Worm (Caenorhabditis elegans) whole organism, L1 larva: Measurements from ENCODE around the gene C54D10.4.

Experiments used
- F16B12.6 ChIP-seq: fragments of 150-350 bp; optimal IDR thresholded peaks from 2 replicates; lab custom pipeline; 2014; ENCODE audit warnings: missing biosample characterization, missing genetic modification characterization
- blmp-1 ChIP-seq: fragments of 150-350 bp; optimal IDR thresholded peaks from 2 replicates; lab custom pipeline; 2014; ENCODE audit warnings: missing biosample characterization, missing genetic modification characterization
- ceh-8 ChIP-seq: fragments of 200-800 bp; sonication (Bioruptor generic); optimal IDR thresholded peaks from 2 replicates; lab custom pipeline; 2018; ENCODE audit warnings: mild to moderate bottlenecking, missing genetic modification characterization, moderate library complexity, missing compliant biosample characterization
- ceh-82 ChIP-seq, 3 experiments: fragments of 150-350 bp in 1 of 3; sonication (generic microtip) in 2 of 3; optimal IDR thresholded peaks; 2 replicates each; lab custom pipeline; 2014 to 2017; ENCODE audit warnings: missing biosample characterization in 3 of 3, missing genetic modification characterization in 3 of 3
- ceh-88 ChIP-seq: fragments of 200-800 bp; sonication (Bioruptor generic); IDR thresholded peaks from 2 replicates; pipeline ENCODE4 v1.3.6; 2022; ENCODE audit warnings: missing genetic modification characterization, missing compliant biosample characterization
- efl-1 ChIP-seq, 4 experiments: fragments of 150-350 bp; optimal IDR thresholded peaks in 3 of 4; peaks in 1 of 4; 1 replicate in 1 of 4; 2 replicates in 3 of 4; lab custom pipeline; 2014; ENCODE audit warnings: missing biosample characterization in 2 of 4, missing genetic modification characterization in 2 of 4, missing genetic modification reagents in 2 of 4
- egl-27 ChIP-seq, 2 experiments: fragments of 150-350 bp in 1 of 2; sonication (generic microtip); optimal IDR thresholded peaks; 3 replicates each; lab custom pipeline; 2017 to 2018; ENCODE audit warnings: missing biosample characterization in 2 of 2, missing genetic modification characterization in 2 of 2, missing genetic modification reagents in 2 of 2
- elt-2 ChIP-seq: sonication (generic microtip); optimal IDR thresholded peaks from 2 replicates; lab custom pipeline; 2016; ENCODE audit warnings: missing genetic modification characterization, mild to moderate bottlenecking, inconsistent platforms, missing compliant biosample characterization, missing genetic modification reagents
- ets-5 ChIP-seq: fragments of 200-800 bp; sonication (Bioruptor generic); IDR thresholded peaks from 2 replicates; pipeline ENCODE4 v1.3.6; 2022; ENCODE audit warnings: missing genetic modification characterization, missing compliant biosample characterization
- fos-1 ChIP-seq: fragments of 150-350 bp; optimal IDR thresholded peaks from 2 replicates; lab custom pipeline; 2014; ENCODE audit warnings: missing biosample characterization, missing genetic modification characterization
- grh-1 ChIP-seq: fragments of 200-800 bp; sonication (Bioruptor generic); IDR thresholded peaks from 2 replicates; pipeline ENCODE4 v1.3.6; 2022; ENCODE audit warnings: missing genetic modification reagents, missing genetic modification characterization, missing compliant biosample characterization
- hlh-4 ChIP-seq: sonication (generic microtip); optimal IDR thresholded peaks from 2 replicates; lab custom pipeline; 2016; ENCODE audit warnings: mild to moderate bottlenecking, missing genetic modification characterization, missing compliant biosample characterization
- irx-1 ChIP-seq: sonication (generic microtip); optimal IDR thresholded peaks from 2 replicates; lab custom pipeline; 2016; ENCODE audit warnings: missing genetic modification characterization, missing compliant biosample characterization
- isw-1 ChIP-seq: fragments of 200-800 bp; sonication (Bioruptor generic); IDR thresholded peaks from 2 replicates; pipeline ENCODE4 v1.3.6; 2022; ENCODE audit warnings: missing genetic modification characterization, missing compliant biosample characterization
- lin-14 ChIP-seq: fragments of 200-800 bp; sonication (Bioruptor generic); optimal IDR thresholded peaks from 2 replicates; lab custom pipeline; 2018; ENCODE audit warnings: mild to moderate bottlenecking, missing genetic modification characterization, moderate library complexity, missing compliant biosample characterization
- lin-15B ChIP-seq: fragments of 150-350 bp; sonication (generic microtip); optimal IDR thresholded peaks from 3 replicates; lab custom pipeline; 2014; ENCODE audit warnings: missing biosample characterization, missing genetic modification characterization
- lin-35 ChIP-seq, 2 experiments: fragments of 150-350 bp; optimal IDR thresholded peaks; 2 replicates each; lab custom pipeline; 2014; ENCODE audit warnings: missing biosample characterization in 2 of 2, missing genetic modification characterization in 2 of 2, missing genetic modification reagents in 2 of 2
- lir-3 ChIP-seq: sonication (generic microtip); optimal IDR thresholded peaks from 2 replicates; lab custom pipeline; 2016; ENCODE audit warnings: mild to moderate bottlenecking, missing genetic modification characterization, moderate library complexity, missing compliant biosample characterization; ENCODE audit not compliant: poor library complexity
- lsy-2 ChIP-seq, 2 experiments: fragments of 150-350 bp; optimal IDR thresholded peaks; 2 replicates each; lab custom pipeline; 2014; ENCODE audit warnings: missing biosample characterization in 2 of 2, missing genetic modification characterization in 2 of 2
- mab-9 ChIP-seq: fragments of 200-800 bp; sonication (Bioruptor generic); IDR thresholded peaks from 2 replicates; pipeline ENCODE4 v1.3.6; 2022; ENCODE audit warnings: missing genetic modification reagents, missing genetic modification characterization, missing compliant biosample characterization
- mdl-1 ChIP-seq, 2 experiments: fragments of 150-350 bp; optimal IDR thresholded peaks; 2 replicates each; lab custom pipeline; 2014 to 2017; ENCODE audit warnings: missing biosample characterization in 2 of 2, missing genetic modification characterization in 2 of 2, inconsistent platforms in 1 of 2
- nhr-11 ChIP-seq: fragments of 150-350 bp; optimal IDR thresholded peaks from 2 replicates; lab custom pipeline; 2014; ENCODE audit warnings: missing biosample characterization, missing genetic modification characterization
- nhr-19 ChIP-seq: fragments of 200-800 bp; sonication (Bioruptor generic); conservative IDR thresholded peaks from 2 replicates; pipeline ENCODE4 v1.3.6; 2022; ENCODE audit warnings: missing genetic modification characterization, missing compliant biosample characterization
- nhr-20 ChIP-seq: sonication (generic microtip); optimal IDR thresholded peaks from 2 replicates; lab custom pipeline; 2016; ENCODE audit warnings: mild to moderate bottlenecking, missing genetic modification characterization, missing compliant biosample characterization
- nhr-28 ChIP-seq: fragments of 150-350 bp; optimal IDR thresholded peaks from 2 replicates; lab custom pipeline; 2014; ENCODE audit warnings: missing biosample characterization, missing genetic modification characterization
- nhr-47 ChIP-seq: sonication (generic microtip); optimal IDR thresholded peaks from 2 replicates; lab custom pipeline; 2016; ENCODE audit warnings: mild to moderate bottlenecking, missing genetic modification characterization, moderate library complexity, missing compliant biosample characterization
- nhr-76 ChIP-seq: sonication (generic microtip); optimal IDR thresholded peaks from 2 replicates; lab custom pipeline; 2017; ENCODE audit warnings: missing biosample characterization, missing genetic modification characterization
- pag-3 ChIP-seq: sonication (generic microtip); optimal IDR thresholded peaks from 2 replicates; lab custom pipeline; 2017; ENCODE audit warnings: missing genetic modification characterization, mild to moderate bottlenecking, missing compliant biosample characterization, antibody characterized with exemption, borderline replicate concordance; ENCODE audit not compliant: insufficient read depth
- pax-3 ChIP-seq: fragments of 200-800 bp; sonication (Bioruptor generic); optimal IDR thresholded peaks from 2 replicates; lab custom pipeline; 2018; ENCODE audit warnings: mild to moderate bottlenecking, missing genetic modification characterization, moderate library complexity, missing compliant biosample characterization
- pqm-1 ChIP-seq: sonication (generic microtip); optimal IDR thresholded peaks from 3 replicates; lab custom pipeline; 2017; ENCODE audit warnings: missing biosample characterization, missing genetic modification characterization
- rnt-1 ChIP-seq: sonication (generic microtip); optimal IDR thresholded peaks from 2 replicates; lab custom pipeline; 2016; ENCODE audit warnings: mild to moderate bottlenecking, missing genetic modification characterization, moderate library complexity, missing compliant biosample characterization
- skn-1 ChIP-seq: fragments of 150-350 bp; optimal IDR thresholded peaks from 2 replicates; lab custom pipeline; 2014; ENCODE audit warnings: missing biosample characterization, missing genetic modification characterization
- sox-4 ChIP-seq: sonication (generic microtip); optimal IDR thresholded peaks from 2 replicates; lab custom pipeline; 2016; ENCODE audit warnings: missing genetic modification characterization, missing compliant biosample characterization
- sptf-1 ChIP-seq: fragments of 150-350 bp; optimal IDR thresholded peaks from 2 replicates; lab custom pipeline; 2014; ENCODE audit warnings: missing biosample characterization, missing genetic modification characterization
- swsn-7 ChIP-seq: sonication (generic microtip); optimal IDR thresholded peaks from 2 replicates; lab custom pipeline; 2016; ENCODE audit warnings: missing genetic modification characterization, missing compliant biosample characterization
- unc-130 ChIP-seq: fragments of 150-350 bp; optimal IDR thresholded peaks from 2 replicates; lab custom pipeline; 2017; ENCODE audit warnings: missing biosample characterization, missing genetic modification characterization, inconsistent platforms
- unc-30 ChIP-seq: sonication (generic microtip); optimal IDR thresholded peaks from 2 replicates; lab custom pipeline; 2017; ENCODE audit warnings: missing biosample characterization, missing genetic modification characterization
- unc-62 ChIP-seq: fragments of 150-350 bp; optimal IDR thresholded peaks from 2 replicates; lab custom pipeline; 2014; ENCODE audit warnings: missing biosample characterization, missing genetic modification reagents, missing genetic modification characterization
- unc-86 ChIP-seq: sonication (generic microtip); optimal IDR thresholded peaks from 2 replicates; lab custom pipeline; 2016; ENCODE audit warnings: missing genetic modification characterization, missing compliant biosample characterization
- vab-15 ChIP-seq: sonication (generic microtip); optimal IDR thresholded peaks from 2 replicates; lab custom pipeline; 2017; ENCODE audit warnings: missing genotype, mild to moderate bottlenecking, missing genetic modification characterization, missing compliant biosample characterization
- zip-4 ChIP-seq: fragments of 200-800 bp; sonication (Bioruptor generic); optimal IDR thresholded peaks from 2 replicates; lab custom pipeline; 2018; ENCODE audit warnings: mild to moderate bottlenecking, missing genetic modification characterization, moderate library complexity, missing compliant biosample characterization
- ztf-11 ChIP-seq, 2 experiments: sonication (generic microtip); optimal IDR thresholded peaks; 2 replicates each; lab custom pipeline; 2016 to 2017; ENCODE audit warnings: missing genetic modification characterization in 2 of 2, missing biosample characterization in 1 of 2, missing compliant biosample characterization in 1 of 2
- ztf-4 ChIP-seq: fragments of 150-350 bp; optimal IDR thresholded peaks from 2 replicates; lab custom pipeline; 2014; ENCODE audit warnings: missing biosample characterization, missing genetic modification characterization

The C54D10.4 gene

ce11 chrV:12465399-12465798, 44.7 kb upstream of the C54D10.4 start (continued):
- TF ChIP-seq lir-3 (tag; lab: Kevin White, UChicago), result peak; percentile 65
- TF ChIP-seq lin-15B (tag; lab: Kevin White, UChicago), result no peak
- peak; percentile 49 for TF ChIP-seq nhr-11 (tag; lab: Kevin White, UChicago)
- TF ChIP-seq pag-3 (tag; lab: Kevin White, UChicago), result no peak
- peak; percentile 80 for TF ChIP-seq blmp-1 (tag; lab: Kevin White, UChicago)
- TF ChIP-seq nhr-28 (tag; lab: Kevin White, UChicago), result no peak
- peak; percentile 92 for TF ChIP-seq swsn-7 (tag; lab: Kevin White, UChicago)
- TF ChIP-seq elt-2 (tag; lab: Kevin White, UChicago), result no peak
- TF ChIP-seq nhr-47 (tag; lab: Kevin White, UChicago), result peak; percentile 88
- no peak for TF ChIP-seq hlh-4 (tag; lab: Kevin White, UChicago)
- TF ChIP-seq grh-1, result 0 out of 2 replicates have a peak, but pooled peaks have one; percentile 27
- no peak for TF ChIP-seq mab-9
- no peak for TF ChIP-seq ets-5
- no peak for TF ChIP-seq unc-62 (GFP tag; lab: Kevin White, UChicago)
- peak; percentile 99 for TF ChIP-seq lin-14 (GFP tag; lab: Kevin White, UChicago)
- peak; percentile 85 for TF ChIP-seq nhr-20 (tag; lab: Kevin White, UChicago)
- peak; percentile 73 to 78 for TF ChIP-seq egl-27 (tag; optimal IDR thresholded peaks at IDR 0.05; lab: Kevin White, UChicago)
- no peak for TF ChIP-seq zip-4 (GFP tag; lab: Kevin White, UChicago)
- peak; percentile 88 for TF ChIP-seq irx-1 (tag; lab: Kevin White, UChicago)
- TF ChIP-seq unc-130, result peak; percentile 42
- TF ChIP-seq skn-1 (tag; lab: Kevin White, UChicago), result peak; percentile 45
- TF ChIP-seq pax-3 (tag; lab: Kevin White, UChicago), result peak; percentile 84
- peak; percentile 82 for TF ChIP-seq nhr-19
- peak; percentile 88 for TF ChIP-seq unc-86
- peak; percentile 72 for TF ChIP-seq isw-1
- no peak for TF ChIP-seq ztf-11 (tag; optimal IDR thresholded peaks at IDR 0.05; lab: Kevin White, UChicago)
- peak; percentile 53; the same call in 1 of the 2 replicates for TF ChIP-seq ceh-88 (GFP tag; lab: Robert Waterston, UW)
- TF ChIP-seq ztf-4 (tag; lab: Kevin White, UChicago), result peak; percentile 76
- TF ChIP-seq rnt-1 (tag; lab: Kevin White, UChicago), result peak; percentile 62
- TF ChIP-seq F16B12.6, result no peak
- TF ChIP-seq sox-4 (tag; lab: Kevin White, UChicago), result no peak
- peak in 1 of 2 experiments; percentile 76 for TF ChIP-seq mdl-1 (tag; optimal IDR thresholded peaks at IDR 0.05; lab: Kevin White, UChicago)
- TF ChIP-seq pqm-1 (tag; lab: Kevin White, UChicago), result no peak
- no peak for TF ChIP-seq vab-15 (tag; lab: Kevin White, UChicago)
- TF ChIP-seq fos-1, result peak; percentile 22

DNA sequence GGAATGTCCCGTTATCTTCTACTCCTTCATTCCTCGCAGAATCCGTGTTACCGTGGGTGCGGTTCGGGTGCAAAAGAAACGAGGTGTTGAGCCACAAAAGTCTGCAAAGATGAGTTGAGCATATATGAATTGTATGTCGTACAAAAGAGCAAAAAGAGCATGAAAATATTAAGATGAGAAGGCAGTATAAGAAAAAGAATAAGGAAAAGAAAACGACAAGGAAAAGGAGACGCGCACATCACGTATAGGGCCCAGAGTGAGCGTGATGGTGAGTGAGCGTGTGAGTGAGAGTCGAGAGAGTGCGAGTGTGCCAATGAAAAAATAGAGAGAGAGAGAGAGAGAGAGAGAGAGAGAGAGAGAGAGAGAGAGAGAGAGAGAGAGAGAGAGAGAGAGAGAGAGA, 42.2 kb upstream of the C54D10.4 start, which contains the start of gene egl-10:
TSS of gene egl-10 (minus strand) at position 101 of the 400 bp plus-strand sequence.
- TF ChIP-seq efl-1 (optimal IDR thresholded peaks at IDR 0.05; lab: Kevin White, UChicago) (peak; percentile 19 to 29), efl-1 (GFP tag; optimal IDR thresholded peaks at IDR 0.05 in 1 of 2; lab: Kevin White, UChicago) (peak in 1 of 2 experiments; percentile 65), sptf-1 (tag; lab: Kevin White, UChicago) (no peak), ceh-82 (tag; optimal IDR thresholded peaks at IDR 0.05; lab: Kevin White, UChicago) (no peak), mab-9 (no peak), nhr-11 (tag; lab: Kevin White, UChicago) (no peak), nhr-19 (no peak), lin-35 (GFP tag; optimal IDR thresholded peaks at IDR 0.05; lab: Kevin White, UChicago) (peak in 1 of 2 experiments; percentile 4), zip-4 (GFP tag; lab: Kevin White, UChicago) (no peak), skn-1 (tag; lab: Kevin White, UChicago) (no peak), lsy-2 (tag; optimal IDR thresholded peaks at IDR 0.05; lab: Kevin White, UChicago) (peak in 1 of 2 experiments; percentile 10), lin-14 (GFP tag; lab: Kevin White, UChicago) (peak; percentile 6), unc-30 (tag; lab: Kevin White, UChicago) (no peak), nhr-76 (no peak), ceh-8 (no peak)
